Worm (Caenorhabditis elegans) whole organism, midembryonic: ENCODE data around the gene his-61.

Experiments used
- T22C8.4 ChIP-seq: fragments of 200-800 bp; sonication (Bioruptor generic); IDR thresholded peaks from 2 replicates; pipeline ENCODE4 v1.3.6; 2022; ENCODE audit warnings: missing genetic modification characterization, missing compliant biosample characterization
- cog-1 ChIP-seq: sonication (generic microtip); optimal IDR thresholded peaks from 2 replicates; lab custom pipeline; 2016; ENCODE audit warnings: missing genetic modification characterization, missing compliant biosample characterization
- flt-1 ChIP-seq: fragments of 200-800 bp; sonication (Bioruptor generic); IDR thresholded peaks from 2 replicates; pipeline ENCODE4 v1.3.6; 2022; ENCODE audit warnings: missing genetic modification characterization, missing compliant biosample characterization
- klf-2 ChIP-seq: fragments of 200-800 bp; sonication (Bioruptor generic); conservative IDR thresholded peaks from 2 replicates; pipeline ENCODE4 v1.3.6; 2022; ENCODE audit warnings: missing genetic modification reagents, missing genetic modification characterization, missing compliant biosample characterization
- med-1 ChIP-seq: sonication (generic microtip); optimal IDR thresholded peaks from 2 replicates; lab custom pipeline; 2017; ENCODE audit warnings: missing genetic modification characterization, mild to moderate bottlenecking, missing compliant biosample characterization, antibody characterized with exemption, missing genetic modification reagents; ENCODE audit not compliant: insufficient read depth
- ref-1 ChIP-seq: fragments of 200-800 bp; sonication (Bioruptor generic); conservative IDR thresholded peaks from 2 replicates; pipeline ENCODE4 v1.3.6; 2022; ENCODE audit warnings: missing genetic modification reagents, missing genetic modification characterization, missing compliant biosample characterization
- tab-1 ChIP-seq: fragments of 200-800 bp; sonication (Bioruptor generic); IDR thresholded peaks from 2 replicates; pipeline ENCODE4 v1.3.6; 2022; ENCODE audit warnings: missing genetic modification characterization, missing compliant biosample characterization
- ztf-29 ChIP-seq: fragments of 200-800 bp; sonication (Bioruptor generic); IDR thresholded peaks from 2 replicates; pipeline ENCODE4 v1.3.6; 2022; ENCODE audit warnings: missing genetic modification reagents, missing genetic modification characterization, missing compliant biosample characterization

DNA sequence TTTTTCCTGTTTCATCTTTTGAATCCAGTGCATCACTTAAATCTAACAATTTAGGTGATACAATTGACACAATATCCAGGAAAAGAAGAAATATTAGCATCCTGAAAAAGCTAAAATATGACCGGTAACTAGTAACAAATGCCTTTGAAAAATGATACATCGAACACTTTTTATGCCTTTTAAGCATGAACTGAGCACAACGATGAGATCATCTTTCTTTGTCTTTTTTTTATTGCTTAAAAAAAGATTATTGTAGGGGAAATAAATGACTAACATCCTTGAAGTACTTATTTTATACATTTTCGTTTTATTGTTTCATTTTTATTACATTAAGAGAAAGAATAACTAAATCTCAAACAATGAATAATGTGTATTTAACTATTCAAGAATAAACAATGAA is 20.2 kb downstream of the his-61 start, which contains the start of gene F13B6.3:
- no peak for TF ChIP-seq med-1 (GFP tag; lab: Kevin White, UChicago)
- TF ChIP-seq cog-1: no peak
- TF ChIP-seq ref-1: no peak
- no peak for TF ChIP-seq flt-1 (GFP tag; lab: Robert Waterston, UW)
- no peak for TF ChIP-seq tab-1 (GFP tag; lab: Robert Waterston, UW)
- no peak for TF ChIP-seq ztf-29 (GFP tag; lab: Robert Waterston, UW)
- TF ChIP-seq klf-2 (GFP tag; lab: Robert Waterston, UW): no peak
- TF ChIP-seq T22C8.4 (GFP tag; lab: Robert Waterston, UW): no peak
